Fruit fly (Drosophila melanogaster): ENCODE data around the gene qua.
A peak's percentile ranks its signal among the peaks of the same experiment; 100 is the strongest.

qua gene

dm6 chr2L:17485457-17485856 is 11.6 kb downstream of the qua start, which contains the start of the genes CG43221 and CG43645:
CG43221 (plus strand) TSS chr2L:17485757.
CG43645 (plus strand) TSS chr2L:17485757.
- TF ChIP-seq sens (GFP tag) (peak; percentile 4), CG3163 (GFP tag; optimal IDR thresholded peaks at IDR 0.05) (no peak)

DNA sequence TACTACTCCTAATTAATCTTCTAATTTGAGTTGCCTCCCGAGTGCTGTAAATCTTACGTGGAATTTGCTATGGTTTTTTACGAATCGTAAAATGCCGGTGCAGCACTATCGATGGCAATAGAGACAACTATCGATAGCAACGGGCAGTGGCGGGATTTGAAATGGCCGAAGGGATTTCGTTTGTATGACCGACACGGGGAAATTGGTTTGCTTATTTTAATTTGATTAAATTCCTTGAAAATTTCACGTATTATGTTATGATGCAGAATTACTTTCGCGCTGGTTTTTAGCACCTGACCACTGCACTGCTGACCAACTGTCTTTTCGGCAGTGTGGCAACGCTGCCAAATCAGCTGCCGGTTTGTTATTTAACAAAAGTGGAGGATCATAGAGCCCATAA is 12.8 kb downstream of the qua start, which contains the start of the genes GCS2beta and CG5131:
GCS2beta (minus strand) TSS at position 134 of the 400 bp plus-strand sequence.
CG5131 (plus strand) TSS at position 328 of the 400 bp plus-strand sequence.
- TF ChIP-seq CG6654 (GFP tag; optimal IDR thresholded peaks at IDR 0.05) (peak; percentile 72), CG7928 (GFP tag; optimal IDR thresholded peaks at IDR 0.05) (peak; percentile 70), unpg (GFP tag; optimal IDR thresholded peaks at IDR 0.05) (peak; percentile 92), CoRest (tag; optimal IDR thresholded peaks at IDR 0.05) (peak; percentile 93), CG9727 (GFP tag; optimal IDR thresholded peaks at IDR 0.05) (peak; percentile 91), h (optimal IDR thresholded peaks at IDR 0.05) (no peak), Sox100B (GFP tag; optimal IDR thresholded peaks at IDR 0.05) (peak; percentile 77), sim (GFP tag; IDR thresholded peaks at IDR 0.05) (peak; percentile 73), NFAT (GFP tag; IDR thresholded peaks at IDR 0.05) (peak; percentile 95), CG11723 (GFP tag; optimal IDR thresholded peaks at IDR 0.05) (peak; percentile 79), sima (GFP tag; optimal IDR thresholded peaks at IDR 0.05) (peak; percentile 71), danr (GFP tag; IDR thresholded peaks at IDR 0.05) (peak; percentile 86), chm (GFP tag; IDR thresholded peaks at IDR 0.05) (peak; percentile 71), CG7839 (tag; optimal IDR thresholded peaks at IDR 0.05) (peak; percentile 89), ERR (GFP tag; optimal IDR thresholded peaks at IDR 0.05) (peak; percentile 95), klu (GFP tag; IDR thresholded peaks at IDR 0.05) (peak; percentile 93), Bdp1 (GFP tag; optimal IDR thresholded peaks at IDR 0.05) (peak; percentile 90), Antp (GFP tag; optimal IDR thresholded peaks at IDR 0.05) (peak; percentile 99), sens-2 (GFP tag; IDR thresholded peaks at IDR 0.05) (peak; percentile 77), CG11695 (GFP tag; IDR thresholded peaks at IDR 0.05) (peak; percentile 84; the same call in 2 of the 3 replicates), Neu2 (GFP tag; optimal IDR thresholded peaks at IDR 0.05; ENCODE audit: borderline replicate concordance) (peak; percentile 78), CG12155 (GFP tag; optimal IDR thresholded peaks at IDR 0.05) (peak; percentile 95), dm (GFP tag; optimal IDR thresholded peaks at IDR 0.05) (peak; percentile 88), her (GFP tag; optimal IDR thresholded peaks at IDR 0.05) (peak; percentile 92), Vsx1 (GFP tag; optimal IDR thresholded peaks at IDR 0.05) (peak; percentile 33), croc (GFP tag; conservative IDR thresholded peaks at IDR 0.05) (peak; percentile 82), pb (GFP tag; optimal IDR thresholded peaks at IDR 0.05) (peak; percentile 89), Bgb (GFP tag; IDR thresholded peaks at IDR 0.05; ENCODE audit: partially characterized antibody) (peak; percentile 87), Abd-B (GFP tag; optimal IDR thresholded peaks at IDR 0.05) (peak; percentile 98), CG6175 (GFP tag; IDR thresholded peaks at IDR 0.05) (peak; percentile 90), knrl (GFP tag; IDR thresholded peaks at IDR 0.05; ENCODE audit: partially characterized antibody) (peak; percentile 94), CG15269 (tag; optimal IDR thresholded peaks at IDR 0.05) (peak; percentile 89), jing (GFP tag; optimal IDR thresholded peaks at IDR 0.05) (peak; percentile 87), bcd (GFP tag; optimal IDR thresholded peaks at IDR 0.05) (peak; percentile 93), CG16863 (GFP tag; optimal IDR thresholded peaks at IDR 0.05) (peak; percentile 95), Blimp-1 (GFP tag; optimal IDR thresholded peaks at IDR 0.05) (peak; percentile 78), seq (GFP tag; IDR thresholded peaks at IDR 0.05) (peak; percentile 91), dati (GFP tag; IDR thresholded peaks at IDR 0.05) (peak; percentile 62), tgo (GFP tag; IDR thresholded peaks at IDR 0.05) (peak; percentile 91), CG31441 (GFP tag; IDR thresholded peaks at IDR 0.05) (peak; percentile 81), tio (GFP tag; optimal IDR thresholded peaks at IDR 0.05) (peak; percentile 89), trh (GFP tag; optimal IDR thresholded peaks at IDR 0.05) (peak; percentile 86), wor (GFP tag; IDR thresholded peaks at IDR 0.05) (peak; percentile 85), CG9797 (GFP tag; optimal IDR thresholded peaks at IDR 0.05) (peak; percentile 61), CG4360 (GFP tag; IDR thresholded peaks at IDR 0.05) (peak; percentile 49; the same call in 1 of the 2 replicates), CG18476 (GFP tag; optimal IDR thresholded peaks at IDR 0.05) (peak; percentile 89), caup (GFP tag; optimal IDR thresholded peaks at IDR 0.05; ENCODE audit: severe bottlenecking) (peak; percentile 90), ranshi (GFP tag; IDR thresholded peaks at IDR 0.05) (peak; percentile 94)
